Fruit fly (Drosophila melanogaster): Measurements from ENCODE around the gene CG31862.

CG31862 gene

dm6 chr2L:12350880-12351279, 12.2 kb downstream of the CG31862 start (continued):
- TF ChIP-seq Nf-YA (GFP tag; IDR thresholded peaks at IDR 0.05) (no peak), CG4404 (GFP tag; IDR thresholded peaks at IDR 0.05) (peak; percentile 58), Adf1 (GFP tag; IDR thresholded peaks at IDR 0.05) (no peak), CG30403 (GFP tag; optimal IDR thresholded peaks at IDR 0.05) (peak; percentile 48), gcm2 (GFP tag; optimal IDR thresholded peaks at IDR 0.05) (no peak), ro (GFP tag; IDR thresholded peaks at IDR 0.05) (no peak; the same call in 1 of the 2 replicates), Dip3 (GFP tag; optimal IDR thresholded peaks at IDR 0.05) (no peak), CG6683 (GFP tag; optimal IDR thresholded peaks at IDR 0.05) (no peak), CG11504 (tag; optimal IDR thresholded peaks at IDR 0.05) (peak; percentile 67), MESR4 (GFP tag; optimal IDR thresholded peaks at IDR 0.05) (no peak), CG4424 (GFP tag; optimal IDR thresholded peaks at IDR 0.05) (peak; percentile 8), Trl (optimal IDR thresholded peaks at IDR 0.05) (no peak), Trl (GFP tag; optimal IDR thresholded peaks at IDR 0.05) (peak; percentile 56), slbo (GFP tag; IDR thresholded peaks at IDR 0.05) (peak; percentile 39; the same call in 1 of the 2 replicates), CG7963 (GFP tag; IDR thresholded peaks at IDR 0.05; ENCODE audit: partially characterized antibody) (no peak), peb (GFP tag; IDR thresholded peaks at IDR 0.05) (no peak; the same call in 1 of the 2 replicates), fd96Cb (tag; optimal IDR thresholded peaks at IDR 0.05) (peak; percentile 66), CG5245 (GFP tag; optimal IDR thresholded peaks at IDR 0.05) (peak; percentile 15), CG13775 (GFP tag; optimal IDR thresholded peaks at IDR 0.05) (peak; percentile 47), CG16815 (GFP tag; optimal IDR thresholded peaks at IDR 0.05) (peak; percentile 50), CG12299 (tag; optimal IDR thresholded peaks at IDR 0.05) (no peak), CG3847 (GFP tag; IDR thresholded peaks at IDR 0.05) (0 out of 2 replicates have a peak, but pooled peaks have one; percentile 10), gem (tag; optimal IDR thresholded peaks at IDR 0.05) (peak; percentile 79), run (tag; optimal IDR thresholded peaks at IDR 0.05) (no peak), jumu (GFP tag; optimal IDR thresholded peaks at IDR 0.05) (peak; percentile 56), dm (GFP tag; optimal IDR thresholded peaks at IDR 0.05) (no peak), CG6272 (GFP tag; IDR thresholded peaks at IDR 0.05) (no peak), CG9876 (GFP tag; optimal IDR thresholded peaks at IDR 0.05) (peak; percentile 25), CG17568 (GFP tag; optimal IDR thresholded peaks at IDR 0.05) (no peak), Ssrp (tag; optimal IDR thresholded peaks at IDR 0.05) (peak; percentile 20), CG13424 (tag; optimal IDR thresholded peaks at IDR 0.05) (peak; percentile 56), CrebB (tag; optimal IDR thresholded peaks at IDR 0.05) (no peak), dysf (GFP tag; IDR thresholded peaks at IDR 0.05) (peak; percentile 46; the same call in 1 of the 3 replicates), Hr39 (optimal IDR thresholded peaks at IDR 0.05) (no peak), ttk (GFP tag; IDR thresholded peaks at IDR 0.05) (peak; percentile 65), lov (optimal IDR thresholded peaks at IDR 0.05) (no peak), lov (GFP tag; IDR thresholded peaks at IDR 0.05) (0 out of 3 replicates have a peak, but pooled peaks have one; percentile 48), CG14667 (GFP tag; IDR thresholded peaks at IDR 0.05) (peak; percentile 40; the same call in 1 of the 2 replicates), crc (GFP tag; optimal IDR thresholded peaks at IDR 0.05) (peak; percentile 22), chn (GFP tag; optimal IDR thresholded peaks at IDR 0.05) (peak; percentile 20), CkIIα-i1 (GFP tag; IDR thresholded peaks at IDR 0.05) (no peak), Six4 (GFP tag; optimal IDR thresholded peaks at IDR 0.05) (peak; percentile 14), CG1602 (GFP tag; optimal IDR thresholded peaks at IDR 0.05) (peak; percentile 46), gsb-n (tag; optimal IDR thresholded peaks at IDR 0.05) (peak; percentile 20), Pdp1 (GFP tag; optimal IDR thresholded peaks at IDR 0.05) (peak; percentile 14 to 40), bsh (GFP tag; optimal IDR thresholded peaks at IDR 0.05) (peak in 1 of 2 experiments; percentile 71), unc-4 (GFP tag; IDR thresholded peaks at IDR 0.05; ENCODE audit: partially characterized antibody) (no peak), E2f2 (GFP tag; IDR thresholded peaks at IDR 0.05) (0 out of 2 replicates have a peak, but pooled peaks have one; percentile 12), gcm (GFP tag; optimal IDR thresholded peaks at IDR 0.05) (peak; percentile 21), Doc3 (GFP tag; IDR thresholded peaks at IDR 0.05; ENCODE audit: partially characterized antibody) (no peak), CG6854 (GFP tag; optimal IDR thresholded peaks at IDR 0.05) (no peak), ac (GFP tag; optimal IDR thresholded peaks at IDR 0.05) (no peak)
